In genomic region chrII:6046023-6046631, ce11 we compare ENCODE assay signal across 1 worm cellular context.
TF ChIP-seq lines count a peak whose summit lies in the region.

No protein-coding gene starts in this region.

TF ChIP-seq in whole organism, L1 larva, 84 proteins besides CTCF, POLR2A, EP300 and RAD21 (continued from another document):
- TF ChIP-seq pag-3 (tag; optimal IDR thresholded peaks at IDR 0.05; lab: Kevin White, UChicago; ENCODE audit: borderline replicate concordance, insufficient read depth) (no peak), mep-1 (tag; optimal IDR thresholded peaks at IDR 0.05; lab: Kevin White, UChicago) (peak; percentile 52), egl-13 (tag; optimal IDR thresholded peaks at IDR 0.05; lab: Kevin White, UChicago) (no peak), lin-35 (GFP tag; optimal IDR thresholded peaks at IDR 0.05; lab: Kevin White, UChicago) (no peak), egl-27 (tag; optimal IDR thresholded peaks at IDR 0.05; lab: Kevin White, UChicago) (no peak), hpl-2 (GFP tag; optimal IDR thresholded peaks at IDR 0.05; lab: Kevin White, UChicago) (no peak), C16A3.4 (tag; optimal IDR thresholded peaks at IDR 0.05; lab: Kevin White, UChicago) (no peak), hlh-4 (tag; optimal IDR thresholded peaks at IDR 0.05; lab: Kevin White, UChicago) (no peak), sox-4 (tag; optimal IDR thresholded peaks at IDR 0.05; lab: Kevin White, UChicago) (no peak), nhr-11 (tag; optimal IDR thresholded peaks at IDR 0.05; lab: Kevin White, UChicago) (no peak), nhr-77 (tag; optimal IDR thresholded peaks at IDR 0.05; lab: Kevin White, UChicago) (peak; percentile 13), fos-1 (tag; optimal IDR thresholded peaks at IDR 0.05; lab: Kevin White, UChicago) (no peak), blmp-1 (tag; optimal IDR thresholded peaks at IDR 0.05; lab: Kevin White, UChicago) (peak; percentile 93), C04F5.9 (tag; optimal IDR thresholded peaks at IDR 0.05; lab: Kevin White, UChicago) (no peak), sup-37 (GFP tag; optimal IDR thresholded peaks at IDR 0.05; lab: Kevin White, UChicago) (no peak), aha-1 (tag; optimal IDR thresholded peaks at IDR 0.05; lab: Kevin White, UChicago) (no peak), tbx-2 (tag; optimal IDR thresholded peaks at IDR 0.05; lab: Kevin White, UChicago) (peak; percentile 11), pax-3 (tag; optimal IDR thresholded peaks at IDR 0.05; lab: Kevin White, UChicago) (no peak), hlh-17 (GFP tag; optimal IDR thresholded peaks at IDR 0.05; lab: Kevin White, UChicago; ENCODE audit: borderline replicate concordance) (no peak), snpc-4 (tag; optimal IDR thresholded peaks at IDR 0.05; lab: Kevin White, UChicago) (no peak), xbp-1 (tag; optimal IDR thresholded peaks at IDR 0.05; lab: Kevin White, UChicago) (no peak), skn-1 (tag; optimal IDR thresholded peaks at IDR 0.05; lab: Kevin White, UChicago) (no peak), zip-4 (GFP tag; optimal IDR thresholded peaks at IDR 0.05; lab: Kevin White, UChicago) (no peak), lin-39 (tag; optimal IDR thresholded peaks at IDR 0.05; lab: Kevin White, UChicago) (no peak), nhr-12 (tag; optimal IDR thresholded peaks at IDR 0.05; lab: Kevin White, UChicago) (no peak), ceh-88 (GFP tag; IDR thresholded peaks at IDR 0.05; lab: Robert Waterston, UW) (no peak), nhr-20 (tag; optimal IDR thresholded peaks at IDR 0.05; lab: Kevin White, UChicago) (peak; percentile 22)
